Worm (Caenorhabditis elegans): ENCODE measurements around the gene F58E6.4.

F58E6.4 gene

DNA sequence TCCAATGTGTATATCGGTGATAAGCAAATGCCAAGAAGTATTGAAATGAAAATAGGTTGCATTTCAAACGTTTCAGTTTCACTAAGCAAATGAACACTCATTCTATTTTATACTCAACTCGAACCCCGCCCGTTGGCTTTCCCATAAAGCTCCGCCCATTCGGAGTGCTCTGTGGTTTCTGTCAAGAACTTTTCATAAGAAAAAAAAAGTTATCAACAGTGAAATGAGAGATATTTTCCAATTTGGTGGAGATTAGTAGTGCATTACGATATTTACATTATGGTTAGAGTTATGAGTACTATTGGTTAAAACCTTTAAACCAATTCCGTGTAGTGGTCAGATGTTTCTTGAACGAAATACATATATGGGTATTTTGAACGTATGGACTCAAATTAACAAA, at the start of gene F58E6.4:
F58E6.4 (minus strand) TSS at position 101 of the 400 bp plus-strand sequence.
- no peak for TF ChIP-seq lsy-2 (tag; optimal IDR thresholded peaks at IDR 0.05)
- TF ChIP-seq flh-1 (GFP tag; optimal IDR thresholded peaks at IDR 0.05): no peak
- no peak for TF ChIP-seq mab-5 (tag; optimal IDR thresholded peaks at IDR 0.05)
- TF ChIP-seq M03D4.4 (tag; optimal IDR thresholded peaks at IDR 0.05): no peak
- no peak for TF ChIP-seq ham-2 (GFP tag; optimal IDR thresholded peaks at IDR 0.05)
- TF ChIP-seq blmp-1 (tag; optimal IDR thresholded peaks at IDR 0.05): no peak
- no peak for TF ChIP-seq sem-2 (GFP tag; optimal IDR thresholded peaks at IDR 0.05)
- no peak for TF ChIP-seq mls-2 (tag; optimal IDR thresholded peaks at IDR 0.05)
- TF ChIP-seq nhr-76 (tag; optimal IDR thresholded peaks at IDR 0.05): no peak
- no peak for TF ChIP-seq hlh-1 (tag; optimal IDR thresholded peaks at IDR 0.05)
- TF ChIP-seq snpc-4 (tag; optimal IDR thresholded peaks at IDR 0.05): no peak
- no peak for TF ChIP-seq mep-1 (tag; optimal IDR thresholded peaks at IDR 0.05)
- TF ChIP-seq zip-8 (tag; optimal IDR thresholded peaks at IDR 0.05): no peak
- TF ChIP-seq unc-39 (tag; optimal IDR thresholded peaks at IDR 0.05): no peak
- no peak for TF ChIP-seq unc-120 (tag; optimal IDR thresholded peaks at IDR 0.05; ENCODE audit: poor library complexity, severe bottlenecking)
- TF ChIP-seq sptf-1 (tag; optimal IDR thresholded peaks at IDR 0.05): no peak
- TF ChIP-seq nhr-237 (tag; optimal IDR thresholded peaks at IDR 0.05): no peak

DNA sequence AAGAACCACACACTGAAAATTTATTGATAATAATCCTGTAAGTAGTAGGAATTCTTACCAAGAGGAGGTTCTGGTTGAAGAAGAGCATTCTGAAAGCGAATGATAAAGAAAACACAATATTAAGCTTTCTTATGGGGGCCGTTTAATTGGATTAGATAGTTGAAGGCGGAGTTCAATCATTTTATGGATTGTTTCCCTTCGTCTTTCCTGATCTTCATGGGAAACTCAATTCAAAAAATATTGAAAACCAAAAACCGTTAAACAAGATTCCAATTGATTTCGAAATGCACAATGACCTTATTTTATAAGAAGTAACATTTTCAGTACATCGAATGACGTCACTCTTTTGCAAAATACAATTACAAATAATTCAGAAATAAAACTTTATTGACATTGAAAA, 48.9 kb upstream of the F58E6.4 start, which contains the start of gene F46B6.13:
F46B6.13 (minus strand) TSS at position 101 of the 400 bp plus-strand sequence.
- TF ChIP-seq sptf-1 (tag; optimal IDR thresholded peaks at IDR 0.05) (no peak), unc-120 (tag; optimal IDR thresholded peaks at IDR 0.05; ENCODE audit: poor library complexity, severe bottlenecking) (no peak), ham-2 (GFP tag; optimal IDR thresholded peaks at IDR 0.05) (no peak), lsy-2 (tag; optimal IDR thresholded peaks at IDR 0.05) (no peak), sem-2 (GFP tag; optimal IDR thresholded peaks at IDR 0.05) (no peak), nhr-2 (tag; optimal IDR thresholded peaks at IDR 0.05) (no peak), pha-4 (tag; optimal IDR thresholded peaks at IDR 0.05) (no peak), bed-3 (GFP tag; optimal IDR thresholded peaks at IDR 0.05) (no peak), ceh-39 (tag; optimal IDR thresholded peaks at IDR 0.05) (no peak), ztf-11 (tag; optimal IDR thresholded peaks at IDR 0.05) (no peak), ceh-83 (GFP tag; optimal IDR thresholded peaks at IDR 0.05) (no peak), unc-39 (tag; optimal IDR thresholded peaks at IDR 0.05) (no peak)

DNA sequence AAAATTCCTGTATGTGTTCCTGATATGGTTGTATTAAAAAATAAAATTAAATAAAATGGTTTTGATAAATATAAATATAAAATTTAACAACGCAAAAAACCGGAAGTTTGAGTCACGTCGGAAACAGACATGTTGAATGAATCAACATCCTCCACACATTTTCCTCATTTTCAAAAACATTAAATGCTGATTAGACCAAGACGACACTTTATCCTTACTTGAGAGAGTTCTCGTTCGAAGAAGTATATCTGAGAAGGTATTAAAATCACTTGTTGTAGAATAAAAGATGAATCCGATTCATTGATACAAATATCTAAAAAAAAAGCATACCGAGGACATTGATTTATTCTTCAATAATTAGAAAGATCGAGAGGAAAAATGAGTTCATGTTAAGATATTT, 48.0 kb upstream of the F58E6.4 start:
- TF ChIP-seq drap-1 (GFP tag; optimal IDR thresholded peaks at IDR 0.05) (no peak), hlh-1 (tag; optimal IDR thresholded peaks at IDR 0.05) (no peak), unc-39 (tag; optimal IDR thresholded peaks at IDR 0.05) (no peak), M03D4.4 (tag; optimal IDR thresholded peaks at IDR 0.05) (no peak), nhr-28 (tag; optimal IDR thresholded peaks at IDR 0.05) (no peak), lsy-2 (tag; optimal IDR thresholded peaks at IDR 0.05) (no peak), ztf-11 (tag; optimal IDR thresholded peaks at IDR 0.05) (no peak), mab-5 (tag; optimal IDR thresholded peaks at IDR 0.05) (no peak), blmp-1 (tag; optimal IDR thresholded peaks at IDR 0.05) (no peak), ceh-43 (GFP tag; optimal IDR thresholded peaks at IDR 0.05) (no peak), snpc-4 (tag; optimal IDR thresholded peaks at IDR 0.05) (no peak), ham-2 (GFP tag; optimal IDR thresholded peaks at IDR 0.05) (no peak), zip-8 (tag; optimal IDR thresholded peaks at IDR 0.05) (no peak)

DNA sequence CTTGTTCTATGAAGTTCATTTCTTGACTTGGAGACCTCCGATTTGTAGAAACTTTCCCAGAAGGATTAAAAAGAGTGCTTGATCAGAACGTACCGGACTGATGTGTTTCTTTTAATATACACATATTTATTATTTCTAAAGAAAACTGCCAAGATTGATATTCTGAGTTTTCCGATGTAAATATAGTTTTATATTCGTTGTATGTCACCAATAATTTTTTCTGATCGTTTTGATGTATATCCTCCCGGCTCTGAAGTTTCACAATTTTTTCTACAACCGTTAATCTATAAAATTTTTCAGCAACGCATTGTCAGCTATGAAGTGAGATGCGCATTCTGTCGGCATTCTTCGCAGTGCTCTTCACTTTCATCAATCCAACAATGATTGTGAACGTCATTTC, 46.4 kb upstream of the F58E6.4 start, which contains the start of gene F46B6.9:
F46B6.9 (plus strand) TSS at position 301 of the 400 bp plus-strand sequence.
- TF ChIP-seq nhr-28 (tag; optimal IDR thresholded peaks at IDR 0.05): no peak
- no peak for TF ChIP-seq ceh-43 (GFP tag; optimal IDR thresholded peaks at IDR 0.05)
- no peak for TF ChIP-seq nhr-2 (tag; optimal IDR thresholded peaks at IDR 0.05)
- TF ChIP-seq hlh-1 (tag; optimal IDR thresholded peaks at IDR 0.05): no peak
- TF ChIP-seq ham-2 (GFP tag; optimal IDR thresholded peaks at IDR 0.05): no peak
- no peak for TF ChIP-seq nhr-12 (tag; optimal IDR thresholded peaks at IDR 0.05)
- no peak for TF ChIP-seq nhr-76 (tag; optimal IDR thresholded peaks at IDR 0.05)
- no peak for TF ChIP-seq unc-62 (GFP tag; optimal IDR thresholded peaks at IDR 0.05)
- TF ChIP-seq nhr-237 (tag; optimal IDR thresholded peaks at IDR 0.05): no peak
- no peak for TF ChIP-seq sem-2 (GFP tag; optimal IDR thresholded peaks at IDR 0.05)
- no peak for TF ChIP-seq elt-3 (tag; optimal IDR thresholded peaks at IDR 0.05)
- no peak for TF ChIP-seq snpc-4 (tag; optimal IDR thresholded peaks at IDR 0.05)
- no peak for TF ChIP-seq unc-39 (tag; optimal IDR thresholded peaks at IDR 0.05)
- TF ChIP-seq zip-8 (tag; optimal IDR thresholded peaks at IDR 0.05): no peak
- TF ChIP-seq unc-120 (tag; optimal IDR thresholded peaks at IDR 0.05; ENCODE audit: poor library complexity, severe bottlenecking): no peak
- TF ChIP-seq cnd-1 (tag; optimal IDR thresholded peaks at IDR 0.05): no peak
- no peak for TF ChIP-seq blmp-1 (tag; optimal IDR thresholded peaks at IDR 0.05)
- no peak for TF ChIP-seq ztf-11 (tag; optimal IDR thresholded peaks at IDR 0.05)

DNA sequence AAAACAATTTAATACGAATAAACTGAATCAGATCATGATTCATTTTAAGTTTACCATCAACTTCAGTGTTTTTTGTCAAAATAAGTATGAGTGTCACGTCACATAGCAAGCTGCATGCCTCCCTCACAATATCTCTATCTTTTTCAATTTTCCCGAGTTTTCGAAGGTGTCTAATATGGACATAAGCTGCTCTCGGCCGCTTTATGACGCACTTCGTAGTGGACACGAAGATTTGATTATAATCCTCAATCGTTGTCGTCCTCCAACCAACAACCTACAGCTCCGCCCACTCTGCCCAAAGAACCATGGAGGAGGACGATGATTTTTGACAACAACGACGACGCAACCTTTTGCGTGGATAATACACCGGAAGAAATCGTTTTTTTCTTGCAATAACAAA, 45.8 kb upstream of the F58E6.4 start:
- no peak for TF ChIP-seq nhr-2 (tag; optimal IDR thresholded peaks at IDR 0.05)
- TF ChIP-seq ces-1 (GFP tag; optimal IDR thresholded peaks at IDR 0.05): peak; percentile 17
